Fruit fly (Drosophila melanogaster) whole organism, embryonic: ENCODE data around the gene Obp28a.
A peak's percentile ranks its signal among the peaks of the same experiment; 100 is the strongest.

Experiments used
- Abd-B ChIP-seq: fragments of 200-800 bp; sonication (Bioruptor generic); optimal IDR thresholded peaks from 2 replicates; lab custom pipeline; 2018; ENCODE audit warnings: missing biosample characterization, mild to moderate bottlenecking, missing genetic modification characterization, moderate library complexity
- Adf1 ChIP-seq: fragments of 200-800 bp; sonication (Bioruptor generic); IDR thresholded peaks from 2 replicates; pipeline ENCODE4 v1.3.6; 2022; ENCODE audit warnings: missing biosample characterization, missing genetic modification characterization
- CG11560 ChIP-seq: fragments of 200-800 bp; sonication (Bioruptor generic); IDR thresholded peaks from 3 replicates; pipeline ENCODE4 v1.3.6; 2022; ENCODE audit warnings: missing biosample characterization, missing genetic modification characterization
- CG12236 ChIP-seq: fragments of 200-800 bp; sonication (Bioruptor generic); optimal IDR thresholded peaks from 2 replicates; lab custom pipeline; 2016; ENCODE audit warnings: missing biosample characterization, missing genetic modification characterization
- CG12769 ChIP-seq: fragments of 200-800 bp; sonication (Bioruptor generic); optimal IDR thresholded peaks from 2 replicates; lab custom pipeline; 2019; ENCODE audit warnings: missing biosample characterization, mild to moderate bottlenecking, missing genetic modification characterization, moderate library complexity
- CG14441 ChIP-seq: fragments of 200-800 bp; sonication (Bioruptor generic); IDR thresholded peaks from 2 replicates; pipeline ENCODE4 v1.3.6; 2022; ENCODE audit warnings: missing biosample characterization, missing genetic modification characterization
- CG14667 ChIP-seq: fragments of 200-800 bp; sonication (Bioruptor generic); IDR thresholded peaks from 2 replicates; pipeline ENCODE4 v1.3.6; 2022; ENCODE audit warnings: missing biosample characterization, missing genetic modification characterization
- CG15073 ChIP-seq: fragments of 200-800 bp; sonication (Bioruptor generic); optimal IDR thresholded peaks from 2 replicates; lab custom pipeline; 2016; ENCODE audit warnings: missing biosample characterization, missing genetic modification characterization
- CG15601 ChIP-seq: fragments of 200-800 bp; sonication (Bioruptor generic); optimal IDR thresholded peaks from 3 replicates; lab custom pipeline; 2019; ENCODE audit warnings: missing biosample characterization, mild to moderate bottlenecking, missing genetic modification characterization, moderate library complexity
- CG2129 ChIP-seq: fragments of 200-800 bp; sonication (Bioruptor generic); IDR thresholded peaks from 2 replicates; pipeline ENCODE4 v1.3.6; 2022; ENCODE audit warnings: missing biosample characterization, missing genetic modification characterization; ENCODE audit not compliant: partially characterized antibody
- CG4360 ChIP-seq: fragments of 200-800 bp; sonication (Bioruptor generic); IDR thresholded peaks from 2 replicates; pipeline ENCODE4 v1.3.6; 2022; ENCODE audit warnings: missing biosample characterization, missing genetic modification characterization
- CG7963 ChIP-seq: fragments of 200-800 bp; sonication (Bioruptor generic); IDR thresholded peaks from 3 replicates; pipeline ENCODE4 v1.3.6; 2022; ENCODE audit warnings: missing biosample characterization, missing genetic modification characterization; ENCODE audit not compliant: partially characterized antibody
- CG8281 ChIP-seq: fragments of 200-800 bp; sonication (Bioruptor generic); optimal IDR thresholded peaks from 2 replicates; lab custom pipeline; 2018; ENCODE audit warnings: missing biosample characterization, mild to moderate bottlenecking, missing genetic modification characterization, moderate library complexity
- CG9817 ChIP-seq: fragments of 200-800 bp; sonication (Bioruptor generic); optimal IDR thresholded peaks from 2 replicates; lab custom pipeline; 2018; ENCODE audit warnings: missing biosample characterization, mild to moderate bottlenecking, missing genetic modification characterization, moderate library complexity
- CG9876 ChIP-seq: fragments of 200-800 bp; sonication (Bioruptor generic); optimal IDR thresholded peaks from 2 replicates; lab custom pipeline; 2016; ENCODE audit warnings: missing biosample characterization, missing genetic modification characterization
- CoRest ChIP-seq: fragments of 200-800 bp; sonication (Bioruptor generic); optimal IDR thresholded peaks from 3 replicates; lab custom pipeline; 2018; ENCODE audit warnings: missing biosample characterization, mild to moderate bottlenecking, missing genetic modification characterization, moderate library complexity
- D ChIP-seq, 2 experiments: fragments of 200-800 bp in 1 of 2; fragments of >200 bp in 1 of 2; sonication (Bioruptor generic) in 1 of 2; optimal IDR thresholded peaks; 2 replicates in 1 of 2; 3 replicates in 1 of 2; lab custom pipeline; 2017; ENCODE audit warnings: mild to moderate bottlenecking in 1 of 2, missing biosample characterization in 1 of 2, missing genetic modification characterization in 1 of 2, missing genetic modification reagents in 1 of 2
- Dp ChIP-seq: fragments of 200-800 bp; sonication (Bioruptor generic); optimal IDR thresholded peaks from 2 replicates; lab custom pipeline; 2018; ENCODE audit warnings: missing biosample characterization, mild to moderate bottlenecking, missing genetic modification characterization, moderate library complexity
- HHEX ChIP-seq: fragments of 200-800 bp; sonication (Bioruptor generic); optimal IDR thresholded peaks from 3 replicates; lab custom pipeline; 2017; ENCODE audit warnings: missing biosample characterization, mild to moderate bottlenecking, missing genetic modification characterization, missing genetic modification reagents
- Jarid2 ChIP-seq: fragments of 200-800 bp; sonication (Bioruptor generic); optimal IDR thresholded peaks from 3 replicates; lab custom pipeline; 2017; ENCODE audit warnings: mild to moderate bottlenecking, missing biosample characterization, missing genetic modification reagents, missing genetic modification characterization
- MESR4 ChIP-seq: fragments of 200-800 bp; sonication (Bioruptor generic); optimal IDR thresholded peaks from 2 replicates; lab custom pipeline; 2018; ENCODE audit warnings: missing biosample characterization, mild to moderate bottlenecking, missing genetic modification characterization, moderate library complexity
- Meics ChIP-seq: fragments of 200-800 bp; sonication (Bioruptor generic); optimal IDR thresholded peaks from 2 replicates; lab custom pipeline; 2017; ENCODE audit warnings: missing biosample characterization, mild to moderate bottlenecking, missing genetic modification characterization
- Rfx ChIP-seq: fragments of 200-800 bp; sonication (Bioruptor generic); IDR thresholded peaks from 2 replicates; pipeline ENCODE4 v1.3.6; 2022; ENCODE audit warnings: missing biosample characterization, missing genetic modification characterization
- Scr ChIP-seq: fragments of 200-800 bp; sonication (Bioruptor generic); IDR thresholded peaks from 2 replicates; pipeline ENCODE4 v1.3.6; 2022; ENCODE audit warnings: missing biosample characterization, missing genetic modification characterization; ENCODE audit not compliant: partially characterized antibody
- Sry-β ChIP-seq: fragments of 200-800 bp; sonication (Bioruptor generic); optimal IDR thresholded peaks from 2 replicates; lab custom pipeline; 2018; ENCODE audit warnings: missing biosample characterization, mild to moderate bottlenecking, missing genetic modification characterization, moderate library complexity
- TFAM ChIP-seq: fragments of 200-800 bp; sonication (Bioruptor generic); optimal IDR thresholded peaks from 2 replicates; lab custom pipeline; 2017; ENCODE audit warnings: missing biosample characterization, missing genetic modification characterization, inconsistent platforms
- Taf1 ChIP-seq: fragments of 200-800 bp; sonication (Bioruptor generic); IDR thresholded peaks from 2 replicates; pipeline ENCODE4 v1.3.6; 2022; ENCODE audit warnings: missing biosample characterization, missing genetic modification characterization
- Trl ChIP-seq, 3 experiments: fragments of >200 bp in 2 of 3; fragments of 200-800 bp in 1 of 3; sonication (Bioruptor generic) in 1 of 3; optimal IDR thresholded peaks; 2 replicates in 1 of 3; 3 replicates in 2 of 3; lab custom pipeline; 2016 to 2017; ENCODE audit warnings: missing biosample characterization in 1 of 3, missing genetic modification characterization in 1 of 3
- ac ChIP-seq: fragments of 200-800 bp; sonication (Bioruptor generic); optimal IDR thresholded peaks from 3 replicates; lab custom pipeline; 2017; ENCODE audit warnings: missing biosample characterization, mild to moderate bottlenecking, missing genetic modification characterization
- al ChIP-seq: fragments of 200-800 bp; sonication (Bioruptor generic); IDR thresholded peaks from 2 replicates; pipeline ENCODE4 v1.3.6; 2022; ENCODE audit warnings: missing biosample characterization, missing genetic modification characterization
- aop ChIP-seq: fragments of 200-800 bp; sonication (Bioruptor generic); IDR thresholded peaks from 2 replicates; pipeline ENCODE4 v1.3.6; 2022; ENCODE audit warnings: missing biosample characterization, missing genetic modification characterization
- az2 ChIP-seq: fragments of 200-800 bp; sonication (Bioruptor generic); optimal IDR thresholded peaks from 3 replicates; lab custom pipeline; 2016; ENCODE audit warnings: missing biosample characterization, missing genetic modification characterization
- btn ChIP-seq: fragments of 200-800 bp; sonication (Bioruptor generic); optimal IDR thresholded peaks from 2 replicates; lab custom pipeline; 2016; ENCODE audit warnings: missing biosample characterization, missing genetic modification characterization
- ci ChIP-seq: fragments of 200-800 bp; sonication (Bioruptor generic); IDR thresholded peaks from 3 replicates; pipeline ENCODE4 v1.3.6; 2022; ENCODE audit warnings: missing biosample characterization, missing genetic modification characterization
- dimm ChIP-seq: fragments of 200-800 bp; sonication (Bioruptor generic); IDR thresholded peaks from 2 replicates; pipeline ENCODE4 v1.3.6; 2022; ENCODE audit warnings: missing biosample characterization, missing genetic modification characterization
- dysf ChIP-seq: fragments of 200-800 bp; sonication (Bioruptor generic); IDR thresholded peaks from 3 replicates; pipeline ENCODE4 v1.3.6; 2022; ENCODE audit warnings: missing biosample characterization, missing genetic modification characterization
- fd3F ChIP-seq: fragments of 200-800 bp; sonication (Bioruptor generic); optimal IDR thresholded peaks from 2 replicates; lab custom pipeline; 2018; ENCODE audit warnings: missing biosample characterization, mild to moderate bottlenecking, missing genetic modification characterization, moderate library complexity
- fd64A ChIP-seq: fragments of 200-800 bp; sonication (Bioruptor generic); optimal IDR thresholded peaks from 3 replicates; lab custom pipeline; 2018; ENCODE audit warnings: missing biosample characterization, mild to moderate bottlenecking, missing genetic modification characterization
- lab ChIP-seq: fragments of 200-800 bp; sonication (Bioruptor generic); optimal IDR thresholded peaks from 3 replicates; lab custom pipeline; 2017; ENCODE audit warnings: missing biosample characterization, missing genetic modification characterization, mild to moderate bottlenecking, moderate library complexity, missing genetic modification reagents
- mirr ChIP-seq: fragments of 200-800 bp; sonication (Bioruptor generic); optimal IDR thresholded peaks from 3 replicates; lab custom pipeline; 2018; ENCODE audit warnings: missing biosample characterization, mild to moderate bottlenecking, missing genetic modification characterization
- mld ChIP-seq: fragments of 200-800 bp; sonication (Bioruptor generic); IDR thresholded peaks from 3 replicates; pipeline ENCODE4 v1.3.6; 2022; ENCODE audit warnings: missing biosample characterization, missing genetic modification characterization; ENCODE audit not compliant: partially characterized antibody
- oc ChIP-seq: fragments of 200-800 bp; sonication (Bioruptor generic); optimal IDR thresholded peaks from 2 replicates; lab custom pipeline; 2018; ENCODE audit warnings: missing biosample characterization, mild to moderate bottlenecking, missing genetic modification characterization, moderate library complexity
- onecut ChIP-seq: fragments of 200-800 bp; sonication (Bioruptor generic); IDR thresholded peaks from 2 replicates; pipeline ENCODE4 v1.3.6; 2022; ENCODE audit warnings: missing biosample characterization, missing genetic modification characterization
- pita ChIP-seq: fragments of 200-800 bp; sonication (Bioruptor generic); optimal IDR thresholded peaks from 2 replicates; lab custom pipeline; 2017; ENCODE audit warnings: missing biosample characterization, mild to moderate bottlenecking, missing genetic modification characterization
- pzg ChIP-seq: fragments of 200-800 bp; sonication (Bioruptor generic); optimal IDR thresholded peaks from 3 replicates; lab custom pipeline; 2018; ENCODE audit warnings: missing biosample characterization, mild to moderate bottlenecking, missing genetic modification characterization, moderate library complexity
- ssp ChIP-seq: fragments of 200-800 bp; sonication (Bioruptor generic); IDR thresholded peaks from 2 replicates; pipeline ENCODE4 v1.3.6; 2022; ENCODE audit warnings: missing biosample characterization, missing genetic modification characterization
- sug ChIP-seq: fragments of 200-800 bp; optimal IDR thresholded peaks from 2 replicates; lab custom pipeline; 2019; ENCODE audit warnings: missing biosample characterization, mild to moderate bottlenecking, missing genetic modification characterization, moderate library complexity
- wor ChIP-seq: fragments of 200-800 bp; sonication (Bioruptor generic); IDR thresholded peaks from 2 replicates; pipeline ENCODE4 v1.3.6; 2022; ENCODE audit warnings: missing biosample characterization, missing genetic modification characterization
- zfh1 ChIP-seq: fragments of 200-800 bp; sonication (Bioruptor generic); IDR thresholded peaks from 3 replicates; pipeline ENCODE4 v1.3.6; 2022; ENCODE audit warnings: missing biosample characterization, missing genetic modification characterization

Obp28a gene

DNA sequence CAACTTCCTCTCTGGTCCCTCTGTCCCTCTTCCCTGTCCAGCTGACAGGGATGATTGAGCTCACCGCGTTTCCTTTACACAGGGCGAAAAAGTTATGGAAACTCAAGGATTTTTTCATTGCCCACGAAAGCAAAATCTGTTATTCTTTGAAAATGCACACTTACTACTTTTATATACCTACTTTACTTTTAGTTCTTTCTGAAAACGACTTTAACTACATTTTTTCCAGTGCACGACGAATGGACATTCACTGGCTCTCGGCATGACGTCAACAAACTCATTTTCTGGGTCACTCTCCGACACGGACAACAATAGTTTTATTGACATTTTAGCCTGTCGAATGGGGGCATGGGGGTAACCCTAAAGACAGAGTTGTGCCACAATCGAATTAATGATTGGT, 15.7 kb upstream of the Obp28a start (continued):
- peak; percentile 74 for TF ChIP-seq CG14441 (GFP tag; lab: Robert Waterston, UW)
- no peak for TF ChIP-seq Scr (GFP tag; lab: Robert Waterston, UW)
- no peak; the same call in 1 of the 2 replicates for TF ChIP-seq aop (GFP tag; lab: Robert Waterston, UW)
- TF ChIP-seq az2 (GFP tag; lab: Kevin White, UChicago), result peak; percentile 68
- peak; percentile 83; the same call in 2 of the 3 replicates for TF ChIP-seq zfh1
- TF ChIP-seq Sry-β (GFP tag; lab: Kevin White, UChicago), result peak; percentile 17
- TF ChIP-seq CG12236 (GFP tag; lab: Kevin White, UChicago), result peak; percentile 59
- TF ChIP-seq Rfx (GFP tag; lab: Robert Waterston, UW), result peak; percentile 80
- no peak for TF ChIP-seq mld (GFP tag; lab: Robert Waterston, UW)
- TF ChIP-seq onecut (GFP tag; lab: Robert Waterston, UW), result peak; percentile 70
- TF ChIP-seq Taf1, result peak; percentile 57; the same call in 1 of the 2 replicates
- no peak for TF ChIP-seq Trl (optimal IDR thresholded peaks at IDR 0.05; lab: Kevin White, UChicago)
- TF ChIP-seq Trl (GFP tag; optimal IDR thresholded peaks at IDR 0.05; lab: Kevin White, UChicago), result peak; percentile 89
- TF ChIP-seq CG15073 (GFP tag; lab: Kevin White, UChicago), result no peak
- no peak for TF ChIP-seq dimm (GFP tag; lab: Robert Waterston, UW)
- TF ChIP-seq pita, result no peak
- peak; percentile 80 for TF ChIP-seq HHEX (GFP tag; lab: Kevin White, UChicago)
- TF ChIP-seq CG14667 (GFP tag; lab: Robert Waterston, UW), result peak; percentile 58
- TF ChIP-seq Meics (GFP tag; lab: Kevin White, UChicago), result peak; percentile 77
- no peak for TF ChIP-seq Adf1 (GFP tag; lab: Robert Waterston, UW)
- TF ChIP-seq al (GFP tag; lab: Robert Waterston, UW), result peak; percentile 48; the same call in 1 of the 2 replicates
- no peak for TF ChIP-seq CG7963 (GFP tag; lab: Robert Waterston, UW)
- no peak for TF ChIP-seq fd64A (GFP tag; lab: Kevin White, UChicago)
- no peak for TF ChIP-seq CG2129 (GFP tag; lab: Robert Waterston, UW)
- peak; percentile 70 for TF ChIP-seq CG9876 (GFP tag; lab: Kevin White, UChicago)
- no peak for TF ChIP-seq D (optimal IDR thresholded peaks at IDR 0.05; lab: Kevin White, UChicago)
- TF ChIP-seq D (GFP tag; optimal IDR thresholded peaks at IDR 0.05; lab: Kevin White, UChicago), result peak; percentile 77
- peak; percentile 64 for TF ChIP-seq Abd-B (GFP tag; lab: Kevin White, UChicago)
- no peak for TF ChIP-seq oc (tag; lab: Kevin White, UChicago)
- peak; percentile 55 for TF ChIP-seq CG15601 (tag; lab: Kevin White, UChicago)
- TF ChIP-seq CG8281 (tag; lab: Kevin White, UChicago), result peak; percentile 17
- peak; percentile 22 for TF ChIP-seq mirr
- no peak for TF ChIP-seq Dp (GFP tag; lab: Kevin White, UChicago)
- TF ChIP-seq CG11560 (tag; lab: Robert Waterston, UW), result peak; percentile 42; the same call in 1 of the 3 replicates
- TF ChIP-seq wor (GFP tag; lab: Robert Waterston, UW), result peak; percentile 44
- TF ChIP-seq TFAM (GFP tag; lab: Kevin White, UChicago), result peak; percentile 61
- TF ChIP-seq Jarid2 (GFP tag; lab: Kevin White, UChicago), result peak; percentile 39
- TF ChIP-seq fd3F, result peak; percentile 29
- no peak for TF ChIP-seq pzg (GFP tag; lab: Kevin White, UChicago)
- TF ChIP-seq MESR4 (GFP tag; lab: Kevin White, UChicago), result no peak
- TF ChIP-seq CG12769 (tag; lab: Kevin White, UChicago), result peak; percentile 71
- TF ChIP-seq dysf (GFP tag; lab: Robert Waterston, UW), result peak; percentile 84
- peak; percentile 71 for TF ChIP-seq ac (GFP tag; lab: Kevin White, UChicago)
- TF ChIP-seq sug (tag; lab: Kevin White, UChicago), result peak; percentile 28
- TF ChIP-seq ssp (GFP tag; lab: Robert Waterston, UW), result peak; percentile 41
- TF ChIP-seq lab (GFP tag; lab: Kevin White, UChicago), result peak; percentile 89
- peak; percentile 68 for TF ChIP-seq CoRest
- TF ChIP-seq CG4360 (GFP tag; lab: Robert Waterston, UW), result peak; percentile 61; the same call in 1 of the 2 replicates
- TF ChIP-seq ci (GFP tag; lab: Robert Waterston, UW), result peak; percentile 83
- TF ChIP-seq CG9817, result peak; percentile 51
- peak; percentile 30 for TF ChIP-seq btn
